Worm (Caenorhabditis elegans): Measurements from ENCODE around the gene F32D1.11.
A peak's percentile ranks its signal among the peaks of the same experiment; 100 is the strongest.

Gene F32D1.11

DNA sequence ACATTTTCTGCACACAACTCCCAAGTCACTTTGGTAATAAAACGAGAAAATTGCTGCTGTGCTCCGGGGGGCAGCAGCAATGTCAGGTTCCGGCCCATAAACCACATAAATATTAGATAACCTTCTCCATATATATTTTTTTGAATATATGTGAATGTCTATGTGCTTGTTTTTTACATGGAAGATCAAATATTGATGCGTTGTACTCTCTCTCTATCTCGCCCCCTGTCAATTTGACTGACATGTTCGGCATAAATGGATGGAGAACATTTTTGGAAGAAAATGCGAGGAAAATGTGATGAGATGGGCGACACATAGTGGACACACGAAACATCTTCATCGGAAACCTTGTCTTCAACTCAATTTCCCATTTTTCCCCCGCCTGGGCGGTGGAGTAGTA, 6.3 kb downstream of the F32D1.11 start:
- TF ChIP-seq unc-62 (GFP tag; optimal IDR thresholded peaks at IDR 0.05) (peak; percentile 42), elt-1 (tag; optimal IDR thresholded peaks at IDR 0.05; ENCODE audit: borderline replicate concordance, insufficient read depth) (no peak)

DNA sequence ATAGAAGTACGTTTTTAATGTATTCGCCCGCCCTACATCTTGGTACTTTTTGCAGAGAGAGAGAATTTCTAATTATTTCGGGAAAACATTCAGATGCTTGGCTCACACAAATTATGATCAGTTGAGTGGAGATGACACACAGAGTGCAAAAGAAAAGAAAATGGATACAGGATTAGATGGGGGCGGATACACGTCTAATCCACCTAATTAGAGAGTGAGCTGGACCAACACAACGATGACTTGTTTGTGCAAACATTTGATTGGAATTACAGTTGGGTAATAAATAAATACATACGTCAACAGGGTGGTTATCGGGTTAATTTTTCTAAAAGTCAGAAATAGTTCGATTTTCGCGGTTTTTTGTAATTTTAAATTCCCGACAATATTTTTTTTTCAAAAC, 7.2 kb downstream of the F32D1.11 start:
- no peak for TF ChIP-seq mab-5 (tag; optimal IDR thresholded peaks at IDR 0.05)
- peak; percentile 80 for TF ChIP-seq ces-1 (GFP tag; optimal IDR thresholded peaks at IDR 0.05)
- TF ChIP-seq mls-2 (tag; optimal IDR thresholded peaks at IDR 0.05), result peak; percentile 26

DNA sequence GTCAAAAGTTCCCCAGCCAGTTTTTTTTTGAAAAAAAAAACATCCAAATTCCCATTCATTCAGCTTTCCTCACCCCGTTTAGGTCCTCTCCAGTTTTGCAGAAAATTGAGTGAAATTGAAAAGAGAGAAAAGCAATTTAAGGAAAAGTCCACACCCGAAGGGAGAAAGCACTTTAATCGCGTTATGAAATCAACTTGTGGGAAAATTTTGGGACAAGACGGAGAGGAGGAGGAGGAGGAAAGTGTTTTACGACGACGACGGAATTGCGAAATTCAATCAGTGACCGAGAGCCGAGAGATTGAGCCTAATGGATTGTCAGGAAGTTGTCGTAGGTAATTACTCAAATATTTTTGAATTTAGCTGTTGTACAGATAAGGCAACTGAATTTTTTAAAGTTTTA, 9.0 kb downstream of the F32D1.11 start:
- TF ChIP-seq ces-1 (GFP tag; optimal IDR thresholded peaks at IDR 0.05), result peak; percentile 100
- TF ChIP-seq sem-2 (GFP tag; optimal IDR thresholded peaks at IDR 0.05), result no peak
- peak; percentile 35 for TF ChIP-seq unc-62 (GFP tag; optimal IDR thresholded peaks at IDR 0.05)
- TF ChIP-seq ceh-43 (GFP tag; optimal IDR thresholded peaks at IDR 0.05), result no peak
- no peak for TF ChIP-seq mab-5 (tag; optimal IDR thresholded peaks at IDR 0.05)
- TF ChIP-seq zip-8 (tag; optimal IDR thresholded peaks at IDR 0.05), result no peak

- TF ChIP-seq pha-4 (tag; optimal IDR thresholded peaks at IDR 0.05) (no peak), ces-1 (GFP tag; optimal IDR thresholded peaks at IDR 0.05) (peak; percentile 94)
Measured at ce11 chrV:4356047-4356612, 10.2 kb downstream of the F32D1.11 start.

DNA sequence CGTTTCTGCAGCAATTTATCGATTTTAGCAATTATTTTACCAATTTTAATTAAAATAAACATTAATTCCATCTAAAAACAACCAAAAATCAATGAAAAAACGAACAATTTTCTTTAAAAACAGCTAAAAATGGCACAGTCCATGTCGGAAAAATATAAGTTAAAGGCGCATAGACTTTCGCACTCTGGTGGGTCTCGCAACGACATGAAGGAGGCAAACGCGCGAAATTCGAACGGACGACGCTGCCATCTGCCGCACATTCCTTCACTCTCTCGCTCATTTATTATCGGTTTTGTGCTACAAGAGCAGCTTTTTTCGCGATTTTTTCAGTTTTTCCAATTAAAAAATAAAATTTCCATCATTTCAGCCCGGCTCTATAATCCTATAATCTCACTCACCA, 19.5 kb downstream of the F32D1.11 start, which contains the start of gene mcm-7:
TSS of gene mcm-7 (plus strand) at position 368 of the 400 bp plus-strand sequence.
- TF ChIP-seq lin-13 (tag; optimal IDR thresholded peaks at IDR 0.05) (peak; percentile 68), nhr-76 (tag; optimal IDR thresholded peaks at IDR 0.05) (no peak), drap-1 (GFP tag; optimal IDR thresholded peaks at IDR 0.05) (no peak), unc-120 (tag; optimal IDR thresholded peaks at IDR 0.05; ENCODE audit: poor library complexity, severe bottlenecking) (no peak), M03D4.4 (tag; optimal IDR thresholded peaks at IDR 0.05) (no peak), hlh-1 (tag; optimal IDR thresholded peaks at IDR 0.05) (peak; percentile 59), lin-32 (GFP tag; optimal IDR thresholded peaks at IDR 0.05) (no peak), sptf-1 (tag; optimal IDR thresholded peaks at IDR 0.05) (no peak), lsy-2 (tag; optimal IDR thresholded peaks at IDR 0.05) (peak; percentile 74), ham-2 (GFP tag; optimal IDR thresholded peaks at IDR 0.05) (no peak), mab-5 (tag; optimal IDR thresholded peaks at IDR 0.05) (no peak), ztf-11 (tag; optimal IDR thresholded peaks at IDR 0.05) (no peak), unc-62 (GFP tag; optimal IDR thresholded peaks at IDR 0.05) (no peak), cnd-1 (tag; optimal IDR thresholded peaks at IDR 0.05) (peak; percentile 50), ceh-83 (GFP tag; optimal IDR thresholded peaks at IDR 0.05) (no peak), nhr-237 (tag; optimal IDR thresholded peaks at IDR 0.05) (peak; percentile 1), sem-2 (GFP tag; optimal IDR thresholded peaks at IDR 0.05) (no peak), ceh-39 (tag; optimal IDR thresholded peaks at IDR 0.05) (peak; percentile 64), mep-1 (tag; optimal IDR thresholded peaks at IDR 0.05) (peak; percentile 40), nhr-2 (tag; optimal IDR thresholded peaks at IDR 0.05) (no peak), pha-4 (tag; optimal IDR thresholded peaks at IDR 0.05) (peak; percentile 78)

DNA sequence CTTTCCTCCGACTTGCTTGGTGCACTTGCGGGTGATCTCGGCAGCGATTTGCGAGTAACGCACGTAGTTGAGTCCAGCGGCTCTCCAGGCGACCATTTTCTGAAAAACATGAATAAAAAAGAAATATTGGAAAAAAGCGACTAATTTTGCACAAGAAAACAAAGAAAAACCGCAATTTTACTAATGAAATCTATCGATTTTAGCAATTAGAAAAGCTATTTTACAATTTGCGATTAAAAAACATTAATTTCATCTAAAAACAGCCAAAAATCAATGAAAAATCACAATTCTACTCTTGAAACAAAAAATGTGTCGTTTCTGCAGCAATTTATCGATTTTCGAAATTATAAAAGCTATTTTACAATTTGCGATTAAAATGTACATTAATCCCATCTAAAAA, 20.0 kb downstream of the F32D1.11 start, which contains the start of gene hpo-18:
TSS of gene hpo-18 (minus strand) at position 101 of the 400 bp plus-strand sequence.
- TF ChIP-seq cnd-1 (tag; optimal IDR thresholded peaks at IDR 0.05) (no peak), blmp-1 (tag; optimal IDR thresholded peaks at IDR 0.05) (no peak), mab-5 (tag; optimal IDR thresholded peaks at IDR 0.05) (no peak), ces-1 (GFP tag; optimal IDR thresholded peaks at IDR 0.05) (no peak), unc-62 (GFP tag; optimal IDR thresholded peaks at IDR 0.05) (no peak), ceh-83 (GFP tag; optimal IDR thresholded peaks at IDR 0.05) (no peak), snpc-4 (tag; optimal IDR thresholded peaks at IDR 0.05) (no peak), ceh-39 (tag; optimal IDR thresholded peaks at IDR 0.05) (no peak), nhr-237 (tag; optimal IDR thresholded peaks at IDR 0.05) (no peak), mls-2 (tag; optimal IDR thresholded peaks at IDR 0.05) (no peak), unc-120 (tag; optimal IDR thresholded peaks at IDR 0.05; ENCODE audit: poor library complexity, severe bottlenecking) (no peak), flh-1 (GFP tag; optimal IDR thresholded peaks at IDR 0.05) (no peak), nhr-12 (tag; optimal IDR thresholded peaks at IDR 0.05) (no peak), nhr-2 (tag; optimal IDR thresholded peaks at IDR 0.05) (no peak), ham-2 (GFP tag; optimal IDR thresholded peaks at IDR 0.05) (no peak), lsy-2 (tag; optimal IDR thresholded peaks at IDR 0.05) (no peak), hlh-1 (tag; optimal IDR thresholded peaks at IDR 0.05) (no peak), sptf-1 (tag; optimal IDR thresholded peaks at IDR 0.05) (no peak), elt-3 (tag; optimal IDR thresholded peaks at IDR 0.05) (no peak)
